Worm (Caenorhabditis elegans) whole organism, L4 larva: Measurements from ENCODE around the gene fbxb-76.

Experiments
- F49E8.2 ChIP-seq: sonication (generic microtip); optimal IDR thresholded peaks from 2 replicates; lab custom pipeline; 2016; ENCODE audit warnings: missing compliant biosample characterization, mild to moderate bottlenecking, missing genetic modification characterization, borderline replicate concordance
- T20F7.1 ChIP-seq: fragments of 200-800 bp; sonication (Bioruptor generic); optimal IDR thresholded peaks from 2 replicates; lab custom pipeline; 2018; ENCODE audit warnings: mild to moderate bottlenecking, missing genetic modification characterization, missing compliant biosample characterization
- aha-1 ChIP-seq: fragments of 150-350 bp; peaks from one replicate; lab custom pipeline; 2014; ENCODE audit warnings: missing biosample characterization, missing genetic modification characterization
- ama-1 ChIP-seq: fragments of 150-350 bp; optimal IDR thresholded peaks from 2 replicates; lab custom pipeline; 2014; ENCODE audit warnings: inconsistent platforms, mixed read lengths
- arid-1 ChIP-seq: fragments of 200-800 bp; sonication (Bioruptor generic); conservative IDR thresholded peaks from 2 replicates; pipeline ENCODE4 v1.3.6; 2022; ENCODE audit warnings: missing genetic modification reagents, missing genetic modification characterization, missing compliant biosample characterization
- ceh-82 ChIP-seq: sonication (generic microtip); optimal IDR thresholded peaks from 2 replicates; lab custom pipeline; 2017; ENCODE audit warnings: missing biosample characterization, missing genetic modification characterization
- ctbp-1 ChIP-seq: fragments of 200-800 bp; sonication (Bioruptor generic); IDR thresholded peaks from 2 replicates; pipeline ENCODE4 v1.3.6; 2022; ENCODE audit warnings: missing genetic modification reagents, missing genetic modification characterization, missing compliant biosample characterization
- daf-19 ChIP-seq: fragments of 200-800 bp; sonication (Bioruptor generic); conservative IDR thresholded peaks from 2 replicates; pipeline ENCODE4 v1.3.6; 2022; ENCODE audit warnings: missing genetic modification characterization, missing compliant biosample characterization
- daf-8 ChIP-seq: fragments of 200-800 bp; sonication (Bioruptor generic); IDR thresholded peaks from 2 replicates; pipeline ENCODE4 v1.3.6; 2022; ENCODE audit warnings: missing genetic modification characterization, missing compliant biosample characterization
- dmd-8 ChIP-seq: fragments of 200-800 bp; sonication (Bioruptor generic); IDR thresholded peaks from 2 replicates; pipeline ENCODE4 v1.3.6; 2022; ENCODE audit warnings: missing genetic modification characterization, missing compliant biosample characterization
- dmd-9 ChIP-seq: fragments of 200-800 bp; sonication (Bioruptor generic); IDR thresholded peaks from 2 replicates; pipeline ENCODE4 v1.3.6; 2022; ENCODE audit warnings: missing genetic modification reagents, missing genetic modification characterization, missing compliant biosample characterization
- egl-27 ChIP-seq: sonication (generic microtip); optimal IDR thresholded peaks from 3 replicates; lab custom pipeline; 2017; ENCODE audit warnings: missing biosample characterization, missing genetic modification reagents, missing genetic modification characterization
- egl-43 ChIP-seq: fragments of 200-800 bp; sonication (Bioruptor generic); IDR thresholded peaks from 2 replicates; pipeline ENCODE4 v1.3.6; 2022; ENCODE audit warnings: missing genetic modification reagents, missing genetic modification characterization, missing compliant biosample characterization
- hlh-30 ChIP-seq: sonication (generic microtip); optimal IDR thresholded peaks from 2 replicates; lab custom pipeline; 2017; ENCODE audit warnings: antibody characterized with exemption, mild to moderate bottlenecking, missing genetic modification characterization, missing compliant biosample characterization; ENCODE audit not compliant: insufficient read depth
- lim-7 ChIP-seq: fragments of 200-800 bp; sonication (Bioruptor generic); IDR thresholded peaks from 2 replicates; pipeline ENCODE4 v1.3.6; 2022; ENCODE audit warnings: missing genetic modification characterization, missing compliant biosample characterization
- lin-1 ChIP-seq: fragments of 200-800 bp; sonication (Bioruptor generic); IDR thresholded peaks from 2 replicates; pipeline ENCODE4 v1.3.6; 2022; ENCODE audit warnings: missing genetic modification reagents, missing genetic modification characterization, missing compliant biosample characterization
- lin-15B ChIP-seq: fragments of 150-350 bp; sonication (generic microtip); optimal IDR thresholded peaks from 3 replicates; lab custom pipeline; 2014; ENCODE audit warnings: missing biosample characterization, missing genetic modification characterization
- lin-29 ChIP-seq: fragments of 200-800 bp; sonication (Bioruptor generic); IDR thresholded peaks from 2 replicates; pipeline ENCODE4 v1.3.6; 2022; ENCODE audit warnings: missing genetic modification reagents, missing genetic modification characterization, missing compliant biosample characterization
- lin-38 ChIP-seq: fragments of 200-800 bp; sonication (Bioruptor generic); IDR thresholded peaks from 2 replicates; pipeline ENCODE4 v1.3.6; 2022; ENCODE audit warnings: missing genetic modification reagents, missing genetic modification characterization, missing compliant biosample characterization
- lsy-2 ChIP-seq, 2 experiments: fragments of 150-350 bp in 1 of 2; sonication (generic microtip) in 1 of 2; optimal IDR thresholded peaks; 2 replicates each; lab custom pipeline; 2014 to 2017; ENCODE audit warnings: missing biosample characterization in 2 of 2, missing genetic modification characterization in 2 of 2
- madf-9 ChIP-seq: fragments of 200-800 bp; sonication (Bioruptor generic); conservative IDR thresholded peaks from 2 replicates; pipeline ENCODE4 v1.3.6; 2022; ENCODE audit warnings: missing genetic modification reagents, missing genetic modification characterization, missing compliant biosample characterization
- mxl-3 ChIP-seq: fragments of 200-800 bp; sonication (Bioruptor generic); optimal IDR thresholded peaks from 2 replicates; lab custom pipeline; 2018; ENCODE audit warnings: mild to moderate bottlenecking, missing genetic modification characterization, missing compliant biosample characterization
- nhr-102 ChIP-seq: sonication (generic microtip); optimal IDR thresholded peaks from 2 replicates; lab custom pipeline; 2016; ENCODE audit warnings: mild to moderate bottlenecking, missing genetic modification characterization, moderate library complexity, missing compliant biosample characterization
- nhr-111 ChIP-seq: fragments of 200-800 bp; sonication (Bioruptor generic); optimal IDR thresholded peaks from 2 replicates; lab custom pipeline; 2018; ENCODE audit warnings: mild to moderate bottlenecking, missing genetic modification characterization, missing compliant biosample characterization
- nhr-42 ChIP-seq: fragments of 200-800 bp; sonication (Bioruptor generic); IDR thresholded peaks from 2 replicates; pipeline ENCODE4 v1.3.6; 2022; ENCODE audit warnings: missing genetic modification characterization, missing compliant biosample characterization
- pha-4 ChIP-seq, 2 experiments: fragments of 150-350 bp in 1 of 2; fragments of 200-800 bp in 1 of 2; sonication (Bioruptor generic) in 1 of 2; IDR thresholded peaks in 1 of 2; optimal IDR thresholded peaks in 1 of 2; 2 replicates each; pipeline versions ENCODE4 v1.3.6 to Lab custom; 2014 to 2022; ENCODE audit warnings: missing genetic modification characterization in 2 of 2, missing genetic modification reagents in 2 of 2, missing biosample characterization in 1 of 2, missing compliant biosample characterization in 1 of 2
- php-3 ChIP-seq: fragments of 200-800 bp; sonication (Bioruptor generic); IDR thresholded peaks from 2 replicates; pipeline ENCODE4 v1.3.6; 2022; ENCODE audit warnings: missing genetic modification reagents, missing genetic modification characterization, missing compliant biosample characterization
- rbr-2 ChIP-seq: sonication (generic microtip); optimal IDR thresholded peaks from 2 replicates; lab custom pipeline; 2016; ENCODE audit warnings: missing genotype, missing genetic modification characterization, missing compliant biosample characterization
- snpc-1.2 ChIP-seq: fragments of 200-800 bp; sonication (Bioruptor generic); IDR thresholded peaks from 2 replicates; pipeline ENCODE4 v1.3.6; 2022; ENCODE audit warnings: missing genetic modification reagents, missing genetic modification characterization, missing compliant biosample characterization
- tra-1 ChIP-seq: fragments of 200-800 bp; sonication (Bioruptor generic); IDR thresholded peaks from 2 replicates; pipeline ENCODE4 v1.3.6; 2022; ENCODE audit warnings: missing genetic modification reagents, missing genetic modification characterization, missing compliant biosample characterization
- unc-130 ChIP-seq: sonication (generic microtip); optimal IDR thresholded peaks from 2 replicates; lab custom pipeline; 2016; ENCODE audit warnings: missing genetic modification reagents, missing genetic modification characterization, missing compliant biosample characterization
- unc-39 ChIP-seq: sonication (generic microtip); optimal IDR thresholded peaks from 2 replicates; lab custom pipeline; 2017; ENCODE audit warnings: missing biosample characterization, missing genetic modification characterization
- unc-62 ChIP-seq, 3 experiments: fragments of 150-350 bp in 1 of 3; sonication (generic microtip); optimal IDR thresholded peaks in 2 of 3; peaks in 1 of 3; 1 replicate in 1 of 3; 2 replicates in 2 of 3; lab custom pipeline; 2014 to 2017; ENCODE audit warnings: missing biosample characterization in 3 of 3, missing genetic modification characterization in 3 of 3, missing genetic modification reagents in 3 of 3, missing genotype in 1 of 3
- zfp-2 ChIP-seq: sonication (generic microtip); optimal IDR thresholded peaks from 2 replicates; lab custom pipeline; 2016; ENCODE audit warnings: mild to moderate bottlenecking, missing genetic modification characterization, missing compliant biosample characterization
- zip-11 ChIP-seq: fragments of 200-800 bp; sonication (Bioruptor generic); IDR thresholded peaks from 2 replicates; pipeline ENCODE4 v1.3.6; 2022; ENCODE audit warnings: missing genetic modification characterization, missing compliant biosample characterization

Gene fbxb-76

ce11 chrIV:11347275-11347674, 31.9 kb downstream of the fbxb-76 start:
- TF ChIP-seq hlh-30 (tag; lab: Kevin White, UChicago) (peak; percentile 17), zfp-2 (tag; lab: Kevin White, UChicago) (no peak), ctbp-1 (GFP tag; lab: Robert Waterston, UW) (no peak), ama-1 (lab: Kevin White, UChicago) (no peak)

ce11 chrIV:11344288-11344687, 34.9 kb downstream of the fbxb-76 start:
- TF ChIP-seq unc-130, result no peak
- no peak for TF ChIP-seq lin-15B
- TF ChIP-seq nhr-42 (GFP tag; lab: Robert Waterston, UW), result no peak
- TF ChIP-seq nhr-111 (GFP tag; lab: Kevin White, UChicago), result no peak

- TF ChIP-seq unc-39 (tag; lab: Kevin White, UChicago) (no peak), zip-11 (no peak), dmd-9 (GFP tag; lab: Robert Waterston, UW) (no peak), nhr-102 (tag; lab: Kevin White, UChicago) (no peak), aha-1 (tag; lab: Kevin White, UChicago) (no peak), daf-19 (GFP tag; lab: Robert Waterston, UW) (0 out of 2 replicates have a peak, but pooled peaks have one; percentile 49), lin-29 (GFP tag; lab: Robert Waterston, UW) (no peak), arid-1 (GFP tag; lab: Robert Waterston, UW) (0 out of 2 replicates have a peak, but pooled peaks have one; percentile 29), unc-62 (GFP tag; optimal IDR thresholded peaks at IDR 0.05 in 1 of 2; lab: Kevin White, UChicago) (peak in 1 of 2 experiments; percentile 62), unc-62 (tag; optimal IDR thresholded peaks at IDR 0.05; lab: Kevin White, UChicago) (no peak), lim-7 (0 out of 2 replicates have a peak, but pooled peaks have one; percentile 26), daf-8 (no peak), egl-27 (tag; lab: Kevin White, UChicago) (no peak), ama-1 (lab: Kevin White, UChicago) (no peak), snpc-1.2 (GFP tag; lab: Robert Waterston, UW) (peak; percentile 74), dmd-8 (GFP tag; lab: Robert Waterston, UW) (0 out of 2 replicates have a peak, but pooled peaks have one; percentile 61), rbr-2 (tag; lab: Kevin White, UChicago) (no peak), lsy-2 (tag; optimal IDR thresholded peaks at IDR 0.05; lab: Kevin White, UChicago) (no peak), T20F7.1 (GFP tag; lab: Kevin White, UChicago) (no peak), lin-38 (GFP tag; lab: Robert Waterston, UW) (peak; percentile 56), pha-4 (GFP tag; IDR thresholded peaks at IDR 0.05; lab: Robert Waterston, UW) (peak; percentile 29; the same call in 1 of the 2 replicates), pha-4 (tag; optimal IDR thresholded peaks at IDR 0.05; lab: Kevin White, UChicago) (no peak), ceh-82 (no peak), php-3 (GFP tag; lab: Robert Waterston, UW) (no peak), lin-1 (GFP tag; lab: Robert Waterston, UW) (peak; percentile 28; the same call in 1 of the 2 replicates), mxl-3 (no peak), madf-9 (no peak), tra-1 (GFP tag; lab: Robert Waterston, UW) (no peak), F49E8.2 (peak; percentile 72), egl-43 (no peak)
- TF ChIP-seq, all 104 proteins: peak for 10
Observed at ce11 chrIV:11340735-11341443, 38.3 kb downstream of the fbxb-76 start.
